Worm (Caenorhabditis elegans) whole organism, young adult: ENCODE results near the gene taf-10.

Experiments
- C06A6.2 ChIP-seq: fragments of 200-800 bp; sonication (Bioruptor generic); conservative IDR thresholded peaks from 2 replicates; pipeline ENCODE4 v1.3.6; 2022; ENCODE audit warnings: missing genetic modification characterization, missing compliant biosample characterization
- F23B12.7 ChIP-seq: sonication (generic microtip); optimal IDR thresholded peaks from 2 replicates; lab custom pipeline; 2017; ENCODE audit warnings: missing genetic modification characterization, mild to moderate bottlenecking, missing compliant biosample characterization, antibody characterized with exemption, moderate library complexity; ENCODE audit not compliant: insufficient read depth
- F37B4.10 ChIP-seq: fragments of 200-800 bp; sonication (Bioruptor generic); IDR thresholded peaks from 2 replicates; pipeline ENCODE4 v1.3.6; 2022; ENCODE audit warnings: missing genetic modification characterization, missing compliant biosample characterization
- F39B2.1 ChIP-seq: fragments of 200-800 bp; sonication (Bioruptor generic); IDR thresholded peaks from 2 replicates; pipeline ENCODE4 v1.3.6; 2022; ENCODE audit warnings: missing genetic modification reagents, missing genetic modification characterization, missing compliant biosample characterization
- F49E8.2 ChIP-seq: sonication (generic microtip); optimal IDR thresholded peaks from 3 replicates; lab custom pipeline; 2017; ENCODE audit warnings: missing genetic modification characterization, mild to moderate bottlenecking, missing compliant biosample characterization, antibody characterized with exemption, moderate library complexity; ENCODE audit not compliant: insufficient read depth
- F55B11.4 ChIP-seq: sonication (generic microtip); optimal IDR thresholded peaks from 2 replicates; lab custom pipeline; 2016; ENCODE audit warnings: missing compliant biosample characterization, missing genetic modification characterization, borderline replicate concordance; ENCODE audit not compliant: insufficient read depth
- Y95B8A.8 ChIP-seq: fragments of 200-800 bp; sonication (Bioruptor generic); IDR thresholded peaks from 2 replicates; pipeline ENCODE4 v1.3.6; 2022; ENCODE audit warnings: missing genetic modification reagents, missing genetic modification characterization, missing compliant biosample characterization
- ZK185.1 ChIP-seq: sonication (generic microtip); optimal IDR thresholded peaks from 2 replicates; lab custom pipeline; 2016; ENCODE audit warnings: mild to moderate bottlenecking, missing genetic modification characterization, missing compliant biosample characterization; ENCODE audit not compliant: poor library complexity, severe bottlenecking
- akir-1 ChIP-seq: fragments of 200-800 bp; sonication (Bioruptor generic); optimal IDR thresholded peaks from 2 replicates; lab custom pipeline; 2018; ENCODE audit warnings: mild to moderate bottlenecking, missing genetic modification characterization, moderate library complexity, missing compliant biosample characterization
- aptf-2 ChIP-seq: fragments of 200-800 bp; sonication (Bioruptor generic); conservative IDR thresholded peaks from 2 replicates; pipeline ENCODE4 v1.3.6; 2022; ENCODE audit warnings: missing genetic modification reagents, missing genetic modification characterization, missing compliant biosample characterization
- bed-2 ChIP-seq: fragments of 200-800 bp; sonication (Bioruptor generic); IDR thresholded peaks from 2 replicates; pipeline ENCODE4 v1.3.6; 2022; ENCODE audit warnings: missing genetic modification reagents, missing genetic modification characterization, missing compliant biosample characterization
- cebp-2 ChIP-seq: fragments of 200-800 bp; sonication (Bioruptor generic); IDR thresholded peaks from 2 replicates; pipeline ENCODE4 v1.3.6; 2022; ENCODE audit warnings: missing genetic modification characterization, missing compliant biosample characterization
- ceh-58 ChIP-seq: fragments of 200-800 bp; sonication (Bioruptor generic); IDR thresholded peaks from 2 replicates; pipeline ENCODE4 v1.3.6; 2022; ENCODE audit warnings: missing genetic modification characterization, missing compliant biosample characterization
- ceh-79 ChIP-seq: sonication (generic microtip); optimal IDR thresholded peaks from 2 replicates; lab custom pipeline; 2017; ENCODE audit warnings: mild to moderate bottlenecking, missing genetic modification characterization, missing compliant biosample characterization
- dox-1 ChIP-seq: fragments of 200-800 bp; sonication (Bioruptor generic); IDR thresholded peaks from 2 replicates; pipeline ENCODE4 v1.3.6; 2022; ENCODE audit warnings: missing genetic modification reagents, missing genetic modification characterization, missing compliant biosample characterization
- dpff-1 ChIP-seq: sonication (generic microtip); optimal IDR thresholded peaks from 2 replicates; lab custom pipeline; 2017; ENCODE audit warnings: mild to moderate bottlenecking, missing genetic modification characterization, missing compliant biosample characterization
- dpl-1 ChIP-seq: fragments of 150-350 bp; optimal IDR thresholded peaks from 2 replicates; lab custom pipeline; 2014; ENCODE audit warnings: missing biosample characterization, missing genetic modification reagents, missing genetic modification characterization
- efl-1 ChIP-seq: fragments of 150-350 bp; optimal IDR thresholded peaks from 2 replicates; lab custom pipeline; 2014; ENCODE audit warnings: missing biosample characterization, missing genetic modification reagents, missing genetic modification characterization
- egl-18 ChIP-seq: fragments of 200-800 bp; sonication (Bioruptor generic); IDR thresholded peaks from 2 replicates; pipeline ENCODE4 v1.3.6; 2022; ENCODE audit warnings: missing genetic modification reagents, missing genetic modification characterization, missing compliant biosample characterization
- egrh-3 ChIP-seq: fragments of 200-800 bp; sonication (Bioruptor generic); IDR thresholded peaks from 2 replicates; pipeline ENCODE4 v1.3.6; 2022; ENCODE audit warnings: missing genetic modification reagents, missing genetic modification characterization, missing compliant biosample characterization
- ekl-4 ChIP-seq: fragments of 200-800 bp; sonication (Bioruptor generic); IDR thresholded peaks from 2 replicates; pipeline ENCODE4 v1.3.6; 2022; ENCODE audit warnings: missing genetic modification reagents, missing genetic modification characterization, missing compliant biosample characterization
- fkh-3 ChIP-seq: sonication (generic microtip); optimal IDR thresholded peaks from 2 replicates; lab custom pipeline; 2016; ENCODE audit warnings: mild to moderate bottlenecking, missing genetic modification characterization, missing compliant biosample characterization
- hlh-26 ChIP-seq: fragments of 200-800 bp; sonication (Bioruptor generic); conservative IDR thresholded peaks from 2 replicates; pipeline ENCODE4 v1.3.6; 2022; ENCODE audit warnings: missing genetic modification reagents, missing genetic modification characterization, missing compliant biosample characterization
- hmg-1.2 ChIP-seq: fragments of 200-800 bp; sonication (Bioruptor generic); IDR thresholded peaks from 2 replicates; pipeline ENCODE4 v1.3.6; 2022; ENCODE audit warnings: missing genetic modification reagents, missing genetic modification characterization, missing compliant biosample characterization
- hrde-1 ChIP-seq: sonication (generic microtip); optimal IDR thresholded peaks from 2 replicates; lab custom pipeline; 2016; ENCODE audit warnings: missing genetic modification characterization, mild to moderate bottlenecking, missing compliant biosample characterization, moderate library complexity, missing genotype, missing genetic modification reagents, borderline replicate concordance
- hsf-1 ChIP-seq: fragments of 200-800 bp; sonication (Bioruptor generic); IDR thresholded peaks from 2 replicates; pipeline ENCODE4 v1.3.6; 2022; ENCODE audit warnings: missing genetic modification reagents, missing genetic modification characterization, missing compliant biosample characterization
- lin-26 ChIP-seq: fragments of 200-800 bp; sonication (Bioruptor generic); IDR thresholded peaks from 2 replicates; pipeline ENCODE4 v1.3.6; 2022; ENCODE audit warnings: missing genetic modification reagents, missing genetic modification characterization, missing compliant biosample characterization
- lin-40 ChIP-seq: sonication (generic microtip); optimal IDR thresholded peaks from 2 replicates; lab custom pipeline; 2016; ENCODE audit warnings: missing genetic modification characterization, mild to moderate bottlenecking, missing compliant biosample characterization, missing genotype, missing genetic modification reagents
- lir-1 ChIP-seq: fragments of 200-800 bp; sonication (Bioruptor generic); conservative IDR thresholded peaks from 2 replicates; pipeline ENCODE4 v1.3.6; 2022; ENCODE audit warnings: missing genetic modification reagents, missing genetic modification characterization, missing compliant biosample characterization
- madf-8 ChIP-seq: fragments of 200-800 bp; sonication (Bioruptor generic); conservative IDR thresholded peaks from 2 replicates; pipeline ENCODE4 v1.3.6; 2022; ENCODE audit warnings: missing genetic modification reagents, missing genetic modification characterization, missing compliant biosample characterization
- mcd-1 ChIP-seq: fragments of 200-800 bp; sonication (Bioruptor generic); IDR thresholded peaks from 2 replicates; pipeline ENCODE4 v1.3.6; 2022; ENCODE audit warnings: missing genetic modification reagents, missing genetic modification characterization, missing compliant biosample characterization
- nhr-80 ChIP-seq: sonication (generic microtip); optimal IDR thresholded peaks from 2 replicates; lab custom pipeline; 2016; ENCODE audit warnings: missing genetic modification characterization, missing compliant biosample characterization
- nhr-90 ChIP-seq: sonication (generic microtip); optimal IDR thresholded peaks from 2 replicates; lab custom pipeline; 2016; ENCODE audit warnings: missing genotype, mild to moderate bottlenecking, missing genetic modification characterization, missing compliant biosample characterization
- snpc-1.1 ChIP-seq: sonication (generic microtip); optimal IDR thresholded peaks from 2 replicates; lab custom pipeline; 2017; ENCODE audit warnings: missing genetic modification characterization, mild to moderate bottlenecking, missing compliant biosample characterization, antibody characterized with exemption, moderate library complexity, missing genotype, missing genetic modification reagents; ENCODE audit not compliant: insufficient read depth
- snpc-1.3 ChIP-seq: sonication (generic microtip); optimal IDR thresholded peaks from 2 replicates; lab custom pipeline; 2017; ENCODE audit warnings: missing genetic modification characterization, mild to moderate bottlenecking, missing compliant biosample characterization, antibody characterized with exemption, moderate library complexity, missing genotype, missing genetic modification reagents; ENCODE audit not compliant: insufficient read depth
- snpc-3.4 ChIP-seq: sonication (generic microtip); optimal IDR thresholded peaks from 2 replicates; lab custom pipeline; 2017; ENCODE audit warnings: missing genetic modification characterization, mild to moderate bottlenecking, missing compliant biosample characterization, antibody characterized with exemption, moderate library complexity, missing genotype, missing genetic modification reagents
- xnd-1 ChIP-seq: sonication (generic microtip); optimal IDR thresholded peaks from 2 replicates; lab custom pipeline; 2016; ENCODE audit warnings: missing genotype, missing genetic modification reagents, missing genetic modification characterization, missing compliant biosample characterization
- zfh-2 ChIP-seq: fragments of 200-800 bp; sonication (Bioruptor generic); conservative IDR thresholded peaks from 2 replicates; pipeline ENCODE4 v1.3.6; 2022; ENCODE audit warnings: missing genetic modification reagents, missing genetic modification characterization, missing compliant biosample characterization
- ztf-25 ChIP-seq: fragments of 200-800 bp; sonication (Bioruptor generic); IDR thresholded peaks from 2 replicates; pipeline ENCODE4 v1.3.6; 2022; ENCODE audit warnings: missing genetic modification reagents, missing genetic modification characterization, missing compliant biosample characterization
- ztf-26 ChIP-seq: sonication (generic microtip); optimal IDR thresholded peaks from 2 replicates; lab custom pipeline; 2017; ENCODE audit warnings: missing genetic modification characterization, missing compliant biosample characterization
- ztf-3 ChIP-seq: fragments of 200-800 bp; sonication (Bioruptor generic); optimal IDR thresholded peaks from 2 replicates; lab custom pipeline; 2018; ENCODE audit warnings: mild to moderate bottlenecking, missing genetic modification characterization, missing compliant biosample characterization
- ztf-6 ChIP-seq: fragments of 200-800 bp; sonication (Bioruptor generic); IDR thresholded peaks from 2 replicates; pipeline ENCODE4 v1.3.6; 2022; ENCODE audit warnings: missing genetic modification reagents, missing genetic modification characterization, missing compliant biosample characterization

taf-10 gene

DNA sequence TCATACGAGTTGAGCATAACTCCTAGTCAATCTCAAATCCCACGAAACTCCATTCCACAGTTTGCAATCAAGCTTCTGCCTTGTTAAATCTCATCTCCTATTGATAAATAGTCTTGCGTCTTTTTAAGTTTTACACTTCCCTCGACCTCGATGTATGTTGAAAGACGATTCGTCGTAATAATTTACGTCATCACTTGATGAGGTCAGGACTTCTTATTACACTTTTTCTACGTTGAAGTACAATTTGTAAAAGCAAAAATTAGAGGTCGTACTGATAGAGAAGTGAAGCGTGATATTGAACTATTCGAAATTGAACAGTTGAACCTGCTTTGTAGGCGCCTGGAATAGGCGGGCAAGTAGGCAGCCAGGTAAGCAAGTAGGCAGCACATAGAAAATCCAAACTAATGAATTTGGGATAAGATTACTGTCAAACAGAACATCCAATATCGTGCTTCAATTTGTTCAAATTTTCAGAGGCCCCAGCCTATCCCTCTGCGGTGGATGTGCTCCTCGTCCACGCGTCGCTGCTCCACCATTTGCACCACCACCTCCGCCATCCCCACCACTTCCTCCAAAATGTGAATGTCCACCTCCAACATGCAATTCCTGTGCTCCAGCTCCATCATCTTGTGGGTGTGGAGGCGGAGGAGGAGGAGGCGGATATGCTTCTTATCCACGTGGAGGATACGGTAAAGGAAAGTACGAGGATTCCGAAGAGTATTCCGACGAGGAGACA lies 37.1 kb upstream of the taf-10 start:
- TF ChIP-seq efl-1 (GFP tag; lab: Kevin White, UChicago) (no peak), fkh-3 (tag; lab: Kevin White, UChicago) (no peak), snpc-1.1 (no peak), F37B4.10 (GFP tag; lab: Robert Waterston, UW) (no peak), lir-1 (GFP tag; lab: Robert Waterston, UW) (no peak), F23B12.7 (tag; lab: Kevin White, UChicago) (no peak), ceh-58 (GFP tag; lab: Robert Waterston, UW) (no peak), lin-26 (GFP tag; lab: Robert Waterston, UW) (no peak), Y95B8A.8 (GFP tag; lab: Robert Waterston, UW) (no peak), egrh-3 (GFP tag; lab: Robert Waterston, UW) (no peak), zfh-2 (GFP tag; lab: Robert Waterston, UW) (peak; percentile 57; the same call in 1 of the 2 replicates), ZK185.1 (tag; lab: Kevin White, UChicago) (no peak), aptf-2 (GFP tag; lab: Robert Waterston, UW) (no peak), hsf-1 (0 out of 2 replicates have a peak, but pooled peaks have one; percentile 7), F49E8.2 (tag; lab: Kevin White, UChicago) (no peak), snpc-3.4 (tag; lab: Kevin White, UChicago) (no peak), dpl-1 (no peak), mcd-1 (GFP tag; lab: Robert Waterston, UW) (0 out of 2 replicates have a peak, but pooled peaks have one; percentile 13), ztf-6 (GFP tag; lab: Robert Waterston, UW) (no peak), snpc-1.3 (tag; lab: Kevin White, UChicago) (no peak), cebp-2 (GFP tag; lab: Robert Waterston, UW) (0 out of 2 replicates have a peak, but pooled peaks have one; percentile 70)

DNA sequence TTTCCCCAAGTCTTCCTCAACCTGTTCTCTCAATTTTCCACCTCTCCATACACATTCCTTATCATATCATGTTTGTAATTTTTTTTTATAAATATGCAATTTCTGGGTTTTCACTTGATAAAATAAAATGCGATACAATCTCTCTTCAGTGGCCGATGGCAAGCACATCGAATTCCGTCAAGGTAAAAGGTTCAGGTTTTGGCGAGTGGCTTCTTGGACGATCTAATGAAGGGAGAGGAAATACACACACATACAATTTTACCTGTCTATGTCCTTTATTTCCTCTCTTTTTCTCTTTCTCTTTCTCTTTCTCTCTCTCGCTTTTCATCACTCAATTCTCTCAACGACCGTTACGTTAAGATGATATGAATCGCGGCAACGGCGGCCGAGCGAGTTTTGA lies 35.4 kb upstream of the taf-10 start:
- TF ChIP-seq dpff-1 (tag; lab: Kevin White, UChicago) = no peak
- no peak for TF ChIP-seq bed-2 (GFP tag; lab: Robert Waterston, UW)
- peak; percentile 17 for TF ChIP-seq nhr-80 (tag; lab: Kevin White, UChicago)
- peak; percentile 16 for TF ChIP-seq ztf-26 (tag; lab: Kevin White, UChicago)

DNA sequence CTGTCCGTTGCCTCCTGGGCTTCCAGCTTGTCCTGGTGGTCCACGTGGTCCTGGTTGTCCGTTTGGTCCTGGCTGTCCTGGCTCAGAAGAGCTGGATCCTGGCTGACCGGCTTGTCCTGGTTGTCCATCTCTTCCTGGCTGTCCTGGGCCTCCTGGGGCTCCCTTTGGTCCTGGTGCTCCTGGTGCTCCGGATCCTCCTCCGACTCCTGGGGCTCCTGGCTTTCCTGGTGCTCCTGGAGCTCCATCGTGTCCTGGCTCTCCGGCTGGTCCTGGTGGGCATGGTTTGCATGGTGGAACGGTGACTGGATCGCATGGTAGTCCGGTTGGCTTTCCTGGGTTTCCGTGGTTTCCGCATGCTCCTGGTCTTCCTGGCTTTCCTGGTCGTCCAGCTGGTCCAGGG lies 33.8 kb upstream of the taf-10 start:
- TF ChIP-seq hsf-1 = no peak
- TF ChIP-seq akir-1 (GFP tag; lab: Kevin White, UChicago) = no peak
- TF ChIP-seq hlh-26 (GFP tag; lab: Robert Waterston, UW) = no peak
- TF ChIP-seq nhr-90 = no peak
- no peak for TF ChIP-seq hmg-1.2
- TF ChIP-seq egrh-3 (GFP tag; lab: Robert Waterston, UW) = peak; percentile 94
- TF ChIP-seq ztf-25 (GFP tag; lab: Robert Waterston, UW) = no peak
- TF ChIP-seq ceh-58 (GFP tag; lab: Robert Waterston, UW) = no peak
- TF ChIP-seq hrde-1 = no peak
- TF ChIP-seq ZK185.1 (tag; lab: Kevin White, UChicago) = no peak
- TF ChIP-seq ekl-4 = no peak
- peak; percentile 12 for TF ChIP-seq lin-40 (tag; lab: Kevin White, UChicago)
- no peak for TF ChIP-seq ztf-3 (GFP tag; lab: Kevin White, UChicago)
- 0 out of 2 replicates have a peak, but pooled peaks have one; percentile 41 for TF ChIP-seq dox-1 (GFP tag; lab: Robert Waterston, UW)
- peak; percentile 31 for TF ChIP-seq ztf-26 (tag; lab: Kevin White, UChicago)
- no peak for TF ChIP-seq C06A6.2 (GFP tag; lab: Robert Waterston, UW)
- TF ChIP-seq ceh-79 (tag; lab: Kevin White, UChicago) = no peak
- TF ChIP-seq zfh-2 (GFP tag; lab: Robert Waterston, UW) = peak; percentile 94
- TF ChIP-seq madf-8 = no peak
- TF ChIP-seq lir-1 (GFP tag; lab: Robert Waterston, UW) = no peak
- no peak for TF ChIP-seq xnd-1 (tag; lab: Kevin White, UChicago)
- no peak for TF ChIP-seq F55B11.4 (tag; lab: Kevin White, UChicago)
- no peak for TF ChIP-seq egl-18
- TF ChIP-seq F39B2.1 = no peak
